Worm (Caenorhabditis elegans) whole organism, L4/young adult: ENCODE measurements around the gene E04F6.8.

Experiments used
- W03F9.2 ChIP-seq: fragments of 150-350 bp; optimal IDR thresholded peaks from 2 replicates; lab custom pipeline; 2014; ENCODE audit warnings: missing biosample characterization, missing genetic modification characterization
- him-1 ChIP-seq: sonication (generic microtip); optimal IDR thresholded peaks from 2 replicates; lab custom pipeline; 2016; ENCODE audit warnings: missing genotype, missing genetic modification reagents, missing genetic modification characterization, missing compliant biosample characterization

DNA sequence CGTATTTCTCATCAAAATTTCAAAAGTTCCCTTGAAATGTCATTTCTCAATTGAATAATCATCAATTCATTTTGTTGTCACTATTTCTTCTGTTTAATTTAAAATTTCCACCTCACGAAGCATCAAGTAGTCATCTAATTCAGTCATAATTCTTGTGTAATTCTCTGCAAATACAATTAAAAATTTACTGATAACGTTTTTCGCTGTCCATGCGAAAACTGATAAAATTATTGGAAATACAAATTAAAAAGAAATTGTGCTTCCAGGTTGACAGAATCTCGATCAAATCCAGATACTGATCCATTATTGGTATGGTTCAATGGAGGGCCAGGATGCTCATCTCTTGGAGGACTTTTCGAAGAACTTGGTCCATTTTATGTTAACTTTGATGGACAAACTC lies 22.1 kb upstream of the E04F6.8 start:
- TF ChIP-seq him-1 = no peak
- no peak for TF ChIP-seq W03F9.2 (tag; lab: Kevin White, UChicago)
